Fruit fly (Drosophila melanogaster): Measurements from ENCODE around the gene CG1309.

dm6 chr3L:4252121-4252861 lies 6.9 kb upstream of the CG1309 start:
- TF ChIP-seq psq (optimal IDR thresholded peaks at IDR 0.05) (no peak), usp (GFP tag; optimal IDR thresholded peaks at IDR 0.05) (no peak), Dll (optimal IDR thresholded peaks at IDR 0.05) (no peak), pan (optimal IDR thresholded peaks at IDR 0.05) (no peak)

Measured in whole organism.